Worm (Caenorhabditis elegans): ENCODE measurements around the gene egl-36.

- no peak for TF ChIP-seq nhr-11 (tag; optimal IDR thresholded peaks at IDR 0.05)
- no peak for TF ChIP-seq dsc-1 (tag; optimal IDR thresholded peaks at IDR 0.05)
- no peak for TF ChIP-seq nhr-20 (tag; optimal IDR thresholded peaks at IDR 0.05)
- TF ChIP-seq F16B12.6 (tag; optimal IDR thresholded peaks at IDR 0.05): no peak
- no peak for TF ChIP-seq fkh-4 (tag; optimal IDR thresholded peaks at IDR 0.05; ENCODE audit: borderline replicate concordance)
- TF ChIP-seq pqm-1 (tag; optimal IDR thresholded peaks at IDR 0.05): no peak
- TF ChIP-seq unc-86 (tag; optimal IDR thresholded peaks at IDR 0.05): no peak
- TF ChIP-seq mab-9 (GFP tag; IDR thresholded peaks at IDR 0.05): no peak
- TF ChIP-seq fkh-10 (GFP tag; optimal IDR thresholded peaks at IDR 0.05): no peak
- no peak for TF ChIP-seq ces-1 (GFP tag; optimal IDR thresholded peaks at IDR 0.05)
- no peak for TF ChIP-seq C34B4.2 (tag; optimal IDR thresholded peaks at IDR 0.05)
- no peak for TF ChIP-seq ceh-8 (GFP tag; optimal IDR thresholded peaks at IDR 0.05)
- no peak for TF ChIP-seq ceh-63 (GFP tag; optimal IDR thresholded peaks at IDR 0.05)
- no peak for TF ChIP-seq pag-3 (tag; optimal IDR thresholded peaks at IDR 0.05; ENCODE audit: borderline replicate concordance, insufficient read depth)
These were observed 20.4 kb downstream of the egl-36 start for ce11 chrX:10754532-10754931.
